Worm (Caenorhabditis elegans) whole organism, midembryonic: ENCODE measurements around the gene F20H11.1.

ENCODE experiments used
- T22C8.4 ChIP-seq: fragments of 200-800 bp; sonication (Bioruptor generic); IDR thresholded peaks from 2 replicates; pipeline ENCODE4 v1.3.6; 2022; ENCODE audit warnings: missing genetic modification characterization, missing compliant biosample characterization
- cog-1 ChIP-seq: sonication (generic microtip); optimal IDR thresholded peaks from 2 replicates; lab custom pipeline; 2016; ENCODE audit warnings: missing genetic modification characterization, missing compliant biosample characterization
- flt-1 ChIP-seq: fragments of 200-800 bp; sonication (Bioruptor generic); IDR thresholded peaks from 2 replicates; pipeline ENCODE4 v1.3.6; 2022; ENCODE audit warnings: missing genetic modification characterization, missing compliant biosample characterization
- klf-2 ChIP-seq: fragments of 200-800 bp; sonication (Bioruptor generic); conservative IDR thresholded peaks from 2 replicates; pipeline ENCODE4 v1.3.6; 2022; ENCODE audit warnings: missing genetic modification reagents, missing genetic modification characterization, missing compliant biosample characterization
- med-1 ChIP-seq: sonication (generic microtip); optimal IDR thresholded peaks from 2 replicates; lab custom pipeline; 2017; ENCODE audit warnings: missing genetic modification characterization, mild to moderate bottlenecking, missing compliant biosample characterization, antibody characterized with exemption, missing genetic modification reagents; ENCODE audit not compliant: insufficient read depth
- ref-1 ChIP-seq: fragments of 200-800 bp; sonication (Bioruptor generic); conservative IDR thresholded peaks from 2 replicates; pipeline ENCODE4 v1.3.6; 2022; ENCODE audit warnings: missing genetic modification reagents, missing genetic modification characterization, missing compliant biosample characterization
- tab-1 ChIP-seq: fragments of 200-800 bp; sonication (Bioruptor generic); IDR thresholded peaks from 2 replicates; pipeline ENCODE4 v1.3.6; 2022; ENCODE audit warnings: missing genetic modification characterization, missing compliant biosample characterization
- ztf-23 ChIP-seq: fragments of 200-800 bp; sonication (Bioruptor generic); IDR thresholded peaks from 2 replicates; pipeline ENCODE4 v1.3.6; 2022; ENCODE audit warnings: missing genetic modification reagents, missing genetic modification characterization, missing compliant biosample characterization
- ztf-29 ChIP-seq: fragments of 200-800 bp; sonication (Bioruptor generic); IDR thresholded peaks from 2 replicates; pipeline ENCODE4 v1.3.6; 2022; ENCODE audit warnings: missing genetic modification reagents, missing genetic modification characterization, missing compliant biosample characterization

Gene F20H11.1

ce11 chrIII:6592075-6592474 lies at the start of gene F20H11.1:
Gene F20H11.1 (minus strand): TSS chrIII:6592175.
- TF ChIP-seq ztf-23 (no peak), klf-2 (no peak), ref-1 (GFP tag; lab: Robert Waterston, UW) (no peak), ztf-29 (GFP tag; lab: Robert Waterston, UW) (no peak), med-1 (GFP tag; lab: Kevin White, UChicago) (no peak), T22C8.4 (no peak), cog-1 (tag; lab: Kevin White, UChicago) (no peak), tab-1 (GFP tag; lab: Robert Waterston, UW) (no peak), flt-1 (GFP tag; lab: Robert Waterston, UW) (no peak)

ce11 chrIII:6639028-6639427 lies 47.1 kb upstream of the F20H11.1 start:
- no peak for TF ChIP-seq ref-1 (GFP tag; lab: Robert Waterston, UW)
- TF ChIP-seq med-1 (GFP tag; lab: Kevin White, UChicago) = no peak
- TF ChIP-seq flt-1 (GFP tag; lab: Robert Waterston, UW) = no peak
- no peak for TF ChIP-seq ztf-29 (GFP tag; lab: Robert Waterston, UW)
- TF ChIP-seq ztf-23 = no peak
- TF ChIP-seq klf-2 = no peak
- TF ChIP-seq tab-1 (GFP tag; lab: Robert Waterston, UW) = no peak
- TF ChIP-seq cog-1 (tag; lab: Kevin White, UChicago) = no peak

- 0 out of 2 replicates have a peak, but pooled peaks have one; percentile 44 for TF ChIP-seq T22C8.4
Measured at ce11 chrIII:6627876-6628275, 35.9 kb upstream of the F20H11.1 start.

- no peak for TF ChIP-seq cog-1 (tag; lab: Kevin White, UChicago)
- no peak for TF ChIP-seq ztf-23
- TF ChIP-seq ztf-29 (GFP tag; lab: Robert Waterston, UW) = no peak
- TF ChIP-seq ref-1 (GFP tag; lab: Robert Waterston, UW) = no peak
Measured at ce11 chrIII:6625317-6625716, 33.3 kb upstream of the F20H11.1 start.

- TF ChIP-seq cog-1 (tag; lab: Kevin White, UChicago) (no peak), ztf-23 (no peak), ref-1 (GFP tag; lab: Robert Waterston, UW) (no peak), tab-1 (GFP tag; lab: Robert Waterston, UW) (no peak), ztf-29 (GFP tag; lab: Robert Waterston, UW) (no peak), T22C8.4 (no peak), flt-1 (GFP tag; lab: Robert Waterston, UW) (no peak), med-1 (GFP tag; lab: Kevin White, UChicago) (no peak), klf-2 (no peak)
Measured at ce11 chrIII:6624872-6625271, 32.9 kb upstream of the F20H11.1 start, which contains the start of gene copd-1. Gene copd-1 (minus strand): TSS chrIII:6624972.

- TF ChIP-seq ref-1 (GFP tag; lab: Robert Waterston, UW) = no peak
- no peak for TF ChIP-seq flt-1 (GFP tag; lab: Robert Waterston, UW)
- TF ChIP-seq T22C8.4 = no peak
- no peak for TF ChIP-seq ztf-23
- TF ChIP-seq cog-1 (tag; lab: Kevin White, UChicago) = no peak
- no peak for TF ChIP-seq ztf-29 (GFP tag; lab: Robert Waterston, UW)
- no peak for TF ChIP-seq med-1 (GFP tag; lab: Kevin White, UChicago)
- TF ChIP-seq klf-2 = no peak
- TF ChIP-seq tab-1 (GFP tag; lab: Robert Waterston, UW) = no peak
Measured at ce11 chrIII:6619952-6620351, 28.0 kb upstream of the F20H11.1 start, which contains the start of gene C13B9.2. Gene C13B9.2 (plus strand): TSS chrIII:6620252.

- no peak for TF ChIP-seq cog-1 (tag; lab: Kevin White, UChicago)
- TF ChIP-seq klf-2 = no peak
- TF ChIP-seq T22C8.4 = no peak
- no peak for TF ChIP-seq ztf-23
- no peak for TF ChIP-seq ztf-29 (GFP tag; lab: Robert Waterston, UW)
- no peak for TF ChIP-seq tab-1 (GFP tag; lab: Robert Waterston, UW)
- TF ChIP-seq flt-1 (GFP tag; lab: Robert Waterston, UW) = no peak
- no peak for TF ChIP-seq med-1 (GFP tag; lab: Kevin White, UChicago)
- no peak for TF ChIP-seq ref-1 (GFP tag; lab: Robert Waterston, UW)
Measured at ce11 chrIII:6615064-6615463, 23.1 kb upstream of the F20H11.1 start, which contains the start of gene cmtr-2. Gene cmtr-2 (plus strand): TSS chrIII:6615414.

- TF ChIP-seq flt-1 (GFP tag; lab: Robert Waterston, UW) (no peak), klf-2 (no peak)
Measured at ce11 chrIII:6612282-6612681, 20.3 kb upstream of the F20H11.1 start, which contains the start of gene ctsa-4.2. Gene ctsa-4.2 (plus strand): TSS chrIII:6612528.

- no peak for TF ChIP-seq cog-1 (tag; lab: Kevin White, UChicago)
- no peak for TF ChIP-seq klf-2
- no peak for TF ChIP-seq tab-1 (GFP tag; lab: Robert Waterston, UW)
- no peak for TF ChIP-seq med-1 (GFP tag; lab: Kevin White, UChicago)
- no peak for TF ChIP-seq flt-1 (GFP tag; lab: Robert Waterston, UW)
- TF ChIP-seq T22C8.4 = no peak
- TF ChIP-seq ztf-23 = no peak
- no peak for TF ChIP-seq ref-1 (GFP tag; lab: Robert Waterston, UW)
- no peak for TF ChIP-seq ztf-29 (GFP tag; lab: Robert Waterston, UW)
Measured at ce11 chrIII:6610522-6610921, 18.5 kb upstream of the F20H11.1 start, which contains the start of gene srh-40. Gene srh-40 (plus strand): TSS chrIII:6610822.

ce11 chrIII:6608101-6608672 lies 16.2 kb upstream of the F20H11.1 start, which contains the start of the genes mdh-2 and F20H11.4:
Gene mdh-2 (minus strand): TSS chrIII:6608106.
Gene F20H11.4 (plus strand): TSS chrIII:6608622.
- TF ChIP-seq cog-1 (tag; lab: Kevin White, UChicago) (no peak), med-1 (GFP tag; lab: Kevin White, UChicago) (no peak), T22C8.4 (no peak), ztf-23 (no peak), klf-2 (no peak), ref-1 (GFP tag; lab: Robert Waterston, UW) (no peak), tab-1 (GFP tag; lab: Robert Waterston, UW) (no peak), flt-1 (GFP tag; lab: Robert Waterston, UW) (no peak), ztf-29 (GFP tag; lab: Robert Waterston, UW) (no peak)
